Fruit fly (Drosophila melanogaster): Measurements from ENCODE around the gene CG31268.

The CG31268 gene

DNA sequence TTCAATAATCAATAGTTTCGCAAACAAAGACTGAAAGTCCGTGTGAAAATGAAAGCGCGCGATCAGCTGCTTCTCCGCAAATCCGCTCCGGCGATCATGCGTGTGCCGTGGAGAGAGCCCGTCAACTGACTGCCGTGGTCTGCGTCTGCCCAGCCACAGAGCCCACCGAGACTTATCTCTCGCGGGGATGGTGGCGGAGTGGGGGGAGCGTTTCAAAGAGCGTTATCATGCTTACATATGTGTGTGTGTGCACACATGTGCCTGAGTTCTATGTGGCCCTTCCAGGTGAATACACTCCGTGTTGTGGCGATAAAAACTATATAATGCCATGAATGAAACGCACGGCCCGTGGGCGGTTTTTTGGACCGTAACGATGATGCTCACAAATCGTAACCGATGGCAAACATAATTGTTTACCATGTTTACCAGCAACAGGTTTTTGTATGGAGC, 46.4 kb downstream of the CG31268 start:
- TF ChIP-seq psq (optimal IDR thresholded peaks at IDR 0.05) = no peak
- no peak for TF ChIP-seq usp (GFP tag; optimal IDR thresholded peaks at IDR 0.05)
- TF ChIP-seq CG8478 (optimal IDR thresholded peaks at IDR 0.05) = no peak
- TF ChIP-seq Dll (optimal IDR thresholded peaks at IDR 0.05) = no peak
- TF ChIP-seq EcR (GFP tag; optimal IDR thresholded peaks at IDR 0.05) = peak in 1 of 2 experiments; percentile 33
- no peak for TF ChIP-seq pan (optimal IDR thresholded peaks at IDR 0.05)

DNA sequence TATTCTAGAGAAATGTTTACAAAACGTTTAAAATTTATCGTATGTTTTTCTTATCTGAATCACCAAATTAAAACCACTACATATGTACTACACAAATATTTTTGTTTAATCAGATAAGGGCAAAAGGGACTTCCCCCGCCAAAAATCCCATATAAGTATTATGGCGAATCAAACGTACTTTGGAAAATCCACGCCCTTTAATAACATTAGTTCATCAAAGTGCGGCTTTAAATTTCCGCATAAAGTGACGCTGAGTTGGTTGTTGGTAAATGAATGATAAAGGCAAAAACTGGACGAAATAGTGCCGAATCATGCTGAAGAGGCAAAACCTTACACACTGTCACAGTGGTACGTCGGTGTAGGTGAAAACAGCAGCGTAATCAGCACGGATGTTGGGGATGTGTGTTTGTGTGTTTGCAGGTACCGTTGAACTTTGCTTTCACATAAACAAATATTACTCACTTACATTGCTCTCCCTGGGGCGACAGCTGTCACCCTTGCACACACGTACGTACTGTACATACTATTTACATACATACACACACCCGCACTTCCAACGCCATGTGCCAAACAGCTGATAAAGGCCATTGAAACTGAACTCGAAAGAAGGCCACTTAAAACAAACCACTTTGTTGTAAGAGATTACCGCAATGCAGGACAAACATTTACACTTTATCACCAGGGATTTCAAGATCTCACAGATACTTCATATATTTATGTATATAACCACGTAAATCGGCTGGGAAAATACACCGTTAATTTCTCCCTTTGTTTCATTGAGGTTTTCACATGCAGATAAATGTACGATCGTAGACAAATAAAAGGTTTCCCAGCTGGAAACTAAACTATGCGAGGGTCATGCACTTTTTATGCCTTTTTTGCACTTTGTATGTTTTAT, 47.6 kb downstream of the CG31268 start:
- TF ChIP-seq psq (optimal IDR thresholded peaks at IDR 0.05) (no peak), EcR (GFP tag; optimal IDR thresholded peaks at IDR 0.05) (no peak), Dll (optimal IDR thresholded peaks at IDR 0.05) (no peak), usp (GFP tag; optimal IDR thresholded peaks at IDR 0.05) (no peak), pan (optimal IDR thresholded peaks at IDR 0.05) (no peak), CG8478 (optimal IDR thresholded peaks at IDR 0.05) (no peak)

DNA sequence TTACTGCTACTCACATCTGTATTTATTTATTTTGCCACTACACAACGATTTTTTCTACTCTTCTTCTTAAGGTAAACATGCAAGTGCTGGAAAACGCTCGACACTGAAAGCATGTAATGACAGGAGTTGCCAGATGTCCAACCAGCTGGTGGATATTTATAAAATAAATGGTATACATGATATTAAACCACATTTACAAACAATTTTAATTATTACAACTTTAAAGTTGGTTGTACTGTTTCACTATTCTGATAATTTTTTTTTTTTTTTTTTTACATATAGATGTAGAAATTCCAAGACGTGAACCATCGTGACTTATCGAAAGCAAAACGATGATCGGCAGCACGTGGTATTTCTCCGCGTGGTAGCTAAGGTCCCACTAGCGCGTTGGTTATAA, 48.3 kb downstream of the CG31268 start, which contains the start of the genes Keap1 and kuk:
Keap1 (minus strand) TSS at position 87 of the 397 bp plus-strand sequence.
kuk (plus strand) TSS at position 386 of the 397 bp plus-strand sequence.
- TF ChIP-seq EcR (GFP tag; optimal IDR thresholded peaks at IDR 0.05) (no peak), Dll (optimal IDR thresholded peaks at IDR 0.05) (no peak), CG8478 (optimal IDR thresholded peaks at IDR 0.05) (no peak), pan (optimal IDR thresholded peaks at IDR 0.05) (no peak), usp (GFP tag; optimal IDR thresholded peaks at IDR 0.05) (no peak), psq (optimal IDR thresholded peaks at IDR 0.05) (no peak)

DNA sequence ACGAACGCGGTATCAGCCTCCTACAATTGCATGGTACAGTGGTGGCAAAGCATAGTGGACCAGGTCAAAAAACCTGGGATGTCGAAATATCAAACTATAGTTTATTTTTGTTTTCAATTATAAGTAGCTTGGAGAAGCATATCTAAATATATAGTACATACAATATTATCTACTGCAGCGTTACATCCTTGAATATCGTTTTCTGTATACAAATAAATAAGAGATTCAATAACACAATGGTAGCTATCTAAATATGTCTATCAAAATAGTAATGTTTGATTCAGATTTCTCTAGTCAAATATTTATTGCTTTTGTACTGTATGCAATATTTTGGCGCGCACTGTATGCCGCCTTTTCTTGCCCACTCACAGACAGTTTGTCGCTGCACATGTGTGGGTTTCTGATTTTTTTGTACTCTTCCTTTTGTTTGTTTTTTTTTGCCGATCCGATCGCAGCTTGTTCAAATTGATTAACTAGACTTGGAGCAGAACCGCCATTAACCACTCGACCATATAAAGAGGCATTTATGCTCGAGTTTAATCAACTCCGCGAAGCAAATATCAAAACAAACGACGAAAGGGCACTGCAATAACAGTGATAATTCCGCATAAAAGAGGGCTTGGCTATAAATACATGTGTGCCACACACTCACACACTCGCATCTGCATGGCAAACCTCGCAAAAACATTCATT, 49.2 kb downstream of the CG31268 start:
- TF ChIP-seq usp (GFP tag; optimal IDR thresholded peaks at IDR 0.05) (no peak), Dll (optimal IDR thresholded peaks at IDR 0.05) (no peak), EcR (GFP tag; optimal IDR thresholded peaks at IDR 0.05) (no peak), pan (optimal IDR thresholded peaks at IDR 0.05) (no peak), CG8478 (optimal IDR thresholded peaks at IDR 0.05) (no peak), psq (optimal IDR thresholded peaks at IDR 0.05) (no peak)

DNA sequence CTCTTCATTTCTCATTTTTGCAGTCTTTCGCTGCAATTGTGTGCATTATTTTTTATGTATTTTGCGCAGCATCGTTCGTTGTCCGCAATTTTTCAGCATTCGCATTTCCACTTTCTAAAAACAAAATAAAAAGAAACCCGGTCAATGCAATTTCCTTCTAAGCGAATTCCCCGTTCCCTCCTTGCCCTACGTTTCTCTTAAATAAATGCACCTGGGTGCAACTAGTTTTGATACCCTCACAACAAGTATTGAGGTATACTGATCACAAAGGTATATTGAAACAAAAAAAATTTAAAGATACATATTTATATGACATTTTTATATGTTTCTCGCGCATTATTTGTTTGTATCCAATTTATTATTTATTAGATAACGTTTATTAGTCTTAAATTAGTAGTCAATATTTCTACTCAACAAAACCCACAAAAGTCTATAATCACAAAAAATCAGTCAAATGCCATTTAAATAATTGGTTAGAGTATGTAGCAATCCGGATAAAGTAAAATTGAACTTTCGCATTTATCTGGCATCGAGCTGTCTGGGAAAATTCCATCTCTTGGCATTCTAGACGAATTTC, 49.8 kb downstream of the CG31268 start:
- TF ChIP-seq psq (optimal IDR thresholded peaks at IDR 0.05) (no peak), EcR (GFP tag; optimal IDR thresholded peaks at IDR 0.05) (no peak), Dll (optimal IDR thresholded peaks at IDR 0.05) (no peak), CG8478 (optimal IDR thresholded peaks at IDR 0.05) (no peak), usp (GFP tag; optimal IDR thresholded peaks at IDR 0.05) (no peak), pan (optimal IDR thresholded peaks at IDR 0.05) (no peak)

DNA sequence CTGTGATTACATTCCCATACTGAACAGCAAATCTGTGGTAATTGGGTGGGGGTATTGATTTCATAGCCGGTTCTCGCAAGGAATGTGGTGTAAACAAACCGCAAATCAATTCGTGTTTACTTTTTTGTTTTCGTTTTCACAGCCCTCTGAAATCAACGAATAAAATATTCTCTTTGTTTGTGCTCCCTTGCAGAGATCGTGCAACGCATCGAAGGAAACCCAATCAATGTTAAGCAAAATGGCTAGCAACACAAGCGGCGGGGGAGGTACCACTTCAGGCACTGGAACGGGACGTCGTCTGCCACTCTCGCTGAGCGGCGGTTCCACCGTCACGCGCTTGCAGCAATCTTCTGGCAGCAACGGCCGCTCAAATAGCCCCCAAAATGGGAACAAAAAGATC, 50.9 kb downstream of the CG31268 start:
- no peak for TF ChIP-seq EcR (GFP tag; optimal IDR thresholded peaks at IDR 0.05)
- no peak for TF ChIP-seq usp (GFP tag; optimal IDR thresholded peaks at IDR 0.05)
- no peak for TF ChIP-seq Dll (optimal IDR thresholded peaks at IDR 0.05)
- TF ChIP-seq pan (optimal IDR thresholded peaks at IDR 0.05) = no peak
- TF ChIP-seq psq (optimal IDR thresholded peaks at IDR 0.05) = no peak
- no peak for TF ChIP-seq CG8478 (optimal IDR thresholded peaks at IDR 0.05)

Measured in whole organism.